Fruit fly (Drosophila melanogaster) whole organism, embryonic: ENCODE data around the gene CG10947.

Source experiments
- Adf1 ChIP-seq: fragments of 200-800 bp; sonication (Bioruptor generic); IDR thresholded peaks from 2 replicates; pipeline ENCODE4 v1.3.6; 2022; ENCODE audit warnings: missing biosample characterization, missing genetic modification characterization
- Aef1 ChIP-seq: fragments of 200-800 bp; sonication (Bioruptor generic); IDR thresholded peaks from 3 replicates; pipeline ENCODE4 v1.3.6; 2022; ENCODE audit warnings: missing biosample characterization, missing genetic modification characterization
- CG10147 ChIP-seq: fragments of 200-800 bp; sonication (Bioruptor generic); optimal IDR thresholded peaks from 2 replicates; lab custom pipeline; 2019; ENCODE audit warnings: missing biosample characterization, mild to moderate bottlenecking, missing genetic modification characterization, moderate library complexity
- CG10366 ChIP-seq: fragments of 200-800 bp; sonication (Bioruptor generic); IDR thresholded peaks from 2 replicates; pipeline ENCODE4 v1.3.6; 2022; ENCODE audit warnings: missing biosample characterization, missing genetic modification characterization
- CG10543 ChIP-seq: fragments of 200-800 bp; sonication (Bioruptor generic); optimal IDR thresholded peaks from 3 replicates; lab custom pipeline; 2017; ENCODE audit warnings: missing biosample characterization, mild to moderate bottlenecking, missing genetic modification characterization, moderate library complexity
- CG11560 ChIP-seq: fragments of 200-800 bp; sonication (Bioruptor generic); IDR thresholded peaks from 3 replicates; pipeline ENCODE4 v1.3.6; 2022; ENCODE audit warnings: missing biosample characterization, missing genetic modification characterization
- CG13624 ChIP-seq: fragments of 200-800 bp; sonication (Bioruptor generic); optimal IDR thresholded peaks from 2 replicates; lab custom pipeline; 2016; ENCODE audit warnings: missing biosample characterization, missing genetic modification characterization
- CG15073 ChIP-seq: fragments of 200-800 bp; sonication (Bioruptor generic); optimal IDR thresholded peaks from 2 replicates; lab custom pipeline; 2016; ENCODE audit warnings: missing biosample characterization, missing genetic modification characterization
- CG15269 ChIP-seq: fragments of 200-800 bp; sonication (Bioruptor generic); optimal IDR thresholded peaks from 2 replicates; lab custom pipeline; 2018; ENCODE audit warnings: missing biosample characterization, mild to moderate bottlenecking, missing genetic modification characterization, moderate library complexity
- CG18011 ChIP-seq: fragments of 200-800 bp; sonication (Bioruptor generic); optimal IDR thresholded peaks from 2 replicates; lab custom pipeline; 2017; ENCODE audit warnings: missing biosample characterization, missing genetic modification characterization, mild to moderate bottlenecking, moderate library complexity, missing genotype
- CG2875 ChIP-seq: fragments of 200-800 bp; sonication (Bioruptor generic); optimal IDR thresholded peaks from 2 replicates; lab custom pipeline; 2017; ENCODE audit warnings: missing biosample characterization, mild to moderate bottlenecking, missing genetic modification characterization, missing genetic modification reagents
- CG7556 ChIP-seq: fragments of 200-800 bp; sonication (Bioruptor generic); optimal IDR thresholded peaks from 2 replicates; lab custom pipeline; 2017; ENCODE audit warnings: missing biosample characterization, mild to moderate bottlenecking, missing genetic modification characterization
- CG8388 ChIP-seq: fragments of 200-800 bp; sonication (Bioruptor generic); optimal IDR thresholded peaks from 2 replicates; lab custom pipeline; 2019; ENCODE audit warnings: missing biosample characterization, mild to moderate bottlenecking, missing genetic modification characterization, moderate library complexity
- CG9609 ChIP-seq: fragments of 200-800 bp; sonication (Bioruptor generic); optimal IDR thresholded peaks from 3 replicates; lab custom pipeline; 2016; ENCODE audit warnings: missing biosample characterization, missing genetic modification characterization
- CG9727 ChIP-seq: fragments of 200-800 bp; sonication (Bioruptor generic); optimal IDR thresholded peaks from 3 replicates; lab custom pipeline; 2017; ENCODE audit warnings: missing biosample characterization, mild to moderate bottlenecking, missing genetic modification characterization
- Camta ChIP-seq: fragments of 200-800 bp; sonication (Bioruptor generic); optimal IDR thresholded peaks from 2 replicates; lab custom pipeline; 2016; ENCODE audit warnings: missing biosample characterization, missing genetic modification characterization
- CoRest ChIP-seq: fragments of 200-800 bp; sonication (Bioruptor generic); optimal IDR thresholded peaks from 3 replicates; lab custom pipeline; 2018; ENCODE audit warnings: missing biosample characterization, mild to moderate bottlenecking, missing genetic modification characterization, moderate library complexity
- D19A ChIP-seq: fragments of 200-800 bp; optimal IDR thresholded peaks from 3 replicates; lab custom pipeline; 2019; ENCODE audit warnings: missing biosample characterization, mild to moderate bottlenecking, missing genetic modification characterization, moderate library complexity
- Deaf1 ChIP-seq: fragments of 200-800 bp; optimal IDR thresholded peaks from 3 replicates; lab custom pipeline; 2019; ENCODE audit warnings: missing biosample characterization, mild to moderate bottlenecking, missing genetic modification characterization, moderate library complexity
- Dip3 ChIP-seq: fragments of 200-800 bp; sonication (Bioruptor generic); optimal IDR thresholded peaks from 3 replicates; lab custom pipeline; 2016; ENCODE audit warnings: missing biosample characterization, missing genetic modification characterization
- Doc2 ChIP-seq: fragments of 200-800 bp; sonication (Bioruptor generic); IDR thresholded peaks from 2 replicates; pipeline ENCODE4 v1.3.6; 2022; ENCODE audit warnings: missing biosample characterization, missing genetic modification characterization
- Fer1 ChIP-seq: fragments of 200-800 bp; sonication (Bioruptor generic); optimal IDR thresholded peaks from 2 replicates; lab custom pipeline; 2017; ENCODE audit warnings: missing biosample characterization, mild to moderate bottlenecking, missing genetic modification characterization
- Fer3 ChIP-seq: fragments of 200-800 bp; sonication (Bioruptor generic); optimal IDR thresholded peaks from 2 replicates; lab custom pipeline; 2018; ENCODE audit warnings: missing biosample characterization, mild to moderate bottlenecking, missing genetic modification characterization, moderate library complexity
- GATAe ChIP-seq: fragments of 200-800 bp; sonication (Bioruptor generic); conservative IDR thresholded peaks from 2 replicates; pipeline ENCODE4 v1.3.6; 2022; ENCODE audit warnings: missing biosample characterization, missing genetic modification characterization
- Gug ChIP-seq: fragments of 200-800 bp; sonication (Bioruptor generic); IDR thresholded peaks from 4 replicates; pipeline ENCODE4 v1.3.6; 2022; ENCODE audit warnings: missing biosample characterization, missing genetic modification characterization
- Hmx ChIP-seq: fragments of 200-800 bp; sonication (Bioruptor generic); optimal IDR thresholded peaks from 2 replicates; lab custom pipeline; 2016; ENCODE audit warnings: missing biosample characterization, missing genetic modification characterization
- Hsf ChIP-seq: fragments of 200-800 bp; sonication (Bioruptor generic); optimal IDR thresholded peaks from 3 replicates; lab custom pipeline; 2016; ENCODE audit warnings: missing biosample characterization, missing genetic modification characterization
- NFAT ChIP-seq: fragments of 200-800 bp; sonication (Bioruptor generic); IDR thresholded peaks from 2 replicates; pipeline ENCODE4 v1.3.6; 2022; ENCODE audit warnings: missing biosample characterization, missing genetic modification characterization
- Nf-YC ChIP-seq: fragments of 200-800 bp; optimal IDR thresholded peaks from 3 replicates; lab custom pipeline; 2019; ENCODE audit warnings: missing biosample characterization, mild to moderate bottlenecking, missing genetic modification characterization, moderate library complexity
- NfI ChIP-seq: fragments of 200-800 bp; sonication (Bioruptor generic); optimal IDR thresholded peaks from 3 replicates; lab custom pipeline; 2018; ENCODE audit warnings: missing biosample characterization, mild to moderate bottlenecking, missing genetic modification characterization, moderate library complexity
- Oli ChIP-seq: fragments of 200-800 bp; sonication (Bioruptor generic); optimal IDR thresholded peaks from 2 replicates; lab custom pipeline; 2018; ENCODE audit warnings: missing biosample characterization, mild to moderate bottlenecking, missing genetic modification characterization, moderate library complexity
- Ravus ChIP-seq: fragments of 200-800 bp; sonication (Bioruptor generic); IDR thresholded peaks from 2 replicates; pipeline ENCODE4 v1.3.6; 2022; ENCODE audit warnings: missing biosample characterization, missing genetic modification characterization
- Six4 ChIP-seq: fragments of 200-800 bp; sonication (Bioruptor generic); optimal IDR thresholded peaks from 2 replicates; lab custom pipeline; 2016; ENCODE audit warnings: missing biosample characterization, missing genetic modification characterization
- ap ChIP-seq: fragments of 200-800 bp; sonication (Bioruptor generic); IDR thresholded peaks from 2 replicates; pipeline ENCODE4 v1.3.6; 2022; ENCODE audit warnings: missing biosample characterization, missing genetic modification characterization
- ci ChIP-seq: fragments of 200-800 bp; sonication (Bioruptor generic); IDR thresholded peaks from 3 replicates; pipeline ENCODE4 v1.3.6; 2022; ENCODE audit warnings: missing biosample characterization, missing genetic modification characterization
- danr ChIP-seq: fragments of 200-800 bp; sonication (Bioruptor generic); IDR thresholded peaks from 2 replicates; pipeline ENCODE4 v1.3.6; 2022; ENCODE audit warnings: missing biosample characterization, missing genetic modification characterization
- fd64A ChIP-seq: fragments of 200-800 bp; sonication (Bioruptor generic); optimal IDR thresholded peaks from 3 replicates; lab custom pipeline; 2018; ENCODE audit warnings: missing biosample characterization, mild to moderate bottlenecking, missing genetic modification characterization
- gce ChIP-seq: fragments of 200-800 bp; sonication (Bioruptor generic); IDR thresholded peaks from 3 replicates; pipeline ENCODE4 v1.3.6; 2022; ENCODE audit warnings: missing biosample characterization, missing genetic modification characterization
- gem ChIP-seq: fragments of 200-800 bp; sonication (Bioruptor generic); optimal IDR thresholded peaks from 2 replicates; lab custom pipeline; 2019; ENCODE audit warnings: missing biosample characterization, mild to moderate bottlenecking, missing genetic modification characterization, moderate library complexity
- grn ChIP-seq: fragments of 200-800 bp; sonication (Bioruptor generic); optimal IDR thresholded peaks from 3 replicates; lab custom pipeline; 2017; ENCODE audit warnings: missing biosample characterization, missing genetic modification characterization
- lola ChIP-seq, 3 experiments: fragments of >200 bp in 2 of 3; fragments of 200-800 bp in 1 of 3; sonication (Bioruptor generic) in 1 of 3; optimal IDR thresholded peaks; 2 replicates each; lab custom pipeline; 2017 to 2019; ENCODE audit warnings: missing biosample characterization in 3 of 3, missing genetic modification characterization in 3 of 3, mild to moderate bottlenecking in 1 of 3, moderate library complexity in 1 of 3
- mirr ChIP-seq: fragments of 200-800 bp; sonication (Bioruptor generic); optimal IDR thresholded peaks from 3 replicates; lab custom pipeline; 2018; ENCODE audit warnings: missing biosample characterization, mild to moderate bottlenecking, missing genetic modification characterization
- nerfin-2 ChIP-seq: fragments of 200-800 bp; sonication (Bioruptor generic); IDR thresholded peaks from 2 replicates; pipeline ENCODE4 v1.3.6; 2022; ENCODE audit warnings: missing biosample characterization, missing genetic modification characterization; ENCODE audit not compliant: partially characterized antibody
- nmo ChIP-seq: fragments of 200-800 bp; sonication (Bioruptor generic); optimal IDR thresholded peaks from 2 replicates; lab custom pipeline; 2018; ENCODE audit warnings: missing biosample characterization, mild to moderate bottlenecking, missing genetic modification characterization, moderate library complexity
- oc ChIP-seq: fragments of 200-800 bp; sonication (Bioruptor generic); optimal IDR thresholded peaks from 2 replicates; lab custom pipeline; 2018; ENCODE audit warnings: missing biosample characterization, mild to moderate bottlenecking, missing genetic modification characterization, moderate library complexity
- peb ChIP-seq: fragments of 200-800 bp; sonication (Bioruptor generic); IDR thresholded peaks from 2 replicates; pipeline ENCODE4 v1.3.6; 2022; ENCODE audit warnings: missing biosample characterization, missing genetic modification characterization
- seq ChIP-seq: fragments of 200-800 bp; sonication (Bioruptor generic); IDR thresholded peaks from 2 replicates; pipeline ENCODE4 v1.3.6; 2022; ENCODE audit warnings: missing biosample characterization, missing genetic modification characterization
- sisA ChIP-seq: fragments of 200-800 bp; sonication (Bioruptor generic); IDR thresholded peaks from 2 replicates; pipeline ENCODE4 v1.3.6; 2022; ENCODE audit warnings: missing biosample characterization, missing genetic modification characterization
- slp2 ChIP-seq: fragments of 200-800 bp; sonication (Bioruptor generic); optimal IDR thresholded peaks from 2 replicates; lab custom pipeline; 2016; ENCODE audit warnings: missing biosample characterization, missing genetic modification characterization
- sna ChIP-seq: fragments of 200-800 bp; sonication (Bioruptor generic); IDR thresholded peaks from 2 replicates; pipeline ENCODE4 v1.3.6; 2022; ENCODE audit warnings: missing biosample characterization, missing genetic modification characterization; ENCODE audit not compliant: partially characterized antibody
- vvl ChIP-seq: fragments of 200-800 bp; sonication (Bioruptor generic); IDR thresholded peaks from 2 replicates; pipeline ENCODE4 v1.3.6; 2022; ENCODE audit warnings: missing biosample characterization, missing genetic modification characterization
- zen2 ChIP-seq: fragments of 200-800 bp; sonication (Bioruptor generic); IDR thresholded peaks from 3 replicates; pipeline ENCODE4 v1.3.6; 2022; ENCODE audit warnings: missing biosample characterization, missing genetic modification characterization; ENCODE audit not compliant: partially characterized antibody

The CG10947 gene

dm6 chr2L:20464385-20464784 lies 49.8 kb upstream of the CG10947 start (continued):
- TF ChIP-seq CoRest = peak; percentile 24
- no peak for TF ChIP-seq CG2875
- TF ChIP-seq ap (GFP tag; lab: Robert Waterston, UW) = no peak
- no peak for TF ChIP-seq danr (GFP tag; lab: Robert Waterston, UW)
- TF ChIP-seq CG7556 (GFP tag; lab: Kevin White, UChicago) = no peak
- no peak for TF ChIP-seq seq (GFP tag; lab: Robert Waterston, UW)
- TF ChIP-seq lola (GFP tag; optimal IDR thresholded peaks at IDR 0.05; lab: Kevin White, UChicago) = no peak
- no peak for TF ChIP-seq CG10366 (GFP tag; lab: Robert Waterston, UW)
- peak; percentile 6 for TF ChIP-seq Fer3
- TF ChIP-seq CG8388 (GFP tag; lab: Kevin White, UChicago) = no peak
- TF ChIP-seq CG9609 = no peak
- no peak for TF ChIP-seq Doc2 (GFP tag; lab: Robert Waterston, UW)
- no peak for TF ChIP-seq CG13624 (GFP tag; lab: Kevin White, UChicago)
- TF ChIP-seq GATAe = no peak
- no peak for TF ChIP-seq Aef1 (GFP tag; lab: Robert Waterston, UW)
- no peak for TF ChIP-seq Adf1 (GFP tag; lab: Robert Waterston, UW)
- TF ChIP-seq fd64A (GFP tag; lab: Kevin White, UChicago) = no peak
- no peak for TF ChIP-seq sisA
- TF ChIP-seq Deaf1 (tag; lab: Kevin White, UChicago) = no peak
- TF ChIP-seq slp2 (GFP tag; lab: Kevin White, UChicago) = no peak
- TF ChIP-seq Hmx (GFP tag; lab: Kevin White, UChicago) = no peak
- no peak for TF ChIP-seq Camta (GFP tag; lab: Kevin White, UChicago)
- TF ChIP-seq Ravus (GFP tag; lab: Robert Waterston, UW) = no peak
- no peak for TF ChIP-seq CG10147 (GFP tag; lab: Kevin White, UChicago)
- no peak for TF ChIP-seq Gug (GFP tag; lab: Robert Waterston, UW)
- TF ChIP-seq Dip3 (GFP tag; lab: Kevin White, UChicago) = no peak
- TF ChIP-seq peb = no peak
- TF ChIP-seq Fer1 = peak; percentile 6
- no peak for TF ChIP-seq Six4
- TF ChIP-seq CG9727 (GFP tag; lab: Kevin White, UChicago) = no peak
- TF ChIP-seq vvl (GFP tag; lab: Robert Waterston, UW) = no peak
- TF ChIP-seq gem (tag; lab: Kevin White, UChicago) = peak; percentile 28
- TF ChIP-seq nmo (GFP tag; lab: Kevin White, UChicago) = peak; percentile 21
- peak; percentile 13 for TF ChIP-seq D19A
- no peak for TF ChIP-seq CG18011 (GFP tag; lab: Kevin White, UChicago)
- TF ChIP-seq Hsf = peak; percentile 33
- no peak for TF ChIP-seq gce (GFP tag; lab: Robert Waterston, UW)
- no peak for TF ChIP-seq Oli
- peak; percentile 50; the same call in 1 of the 3 replicates for TF ChIP-seq ci (GFP tag; lab: Robert Waterston, UW)
- no peak for TF ChIP-seq zen2 (GFP tag; lab: Robert Waterston, UW)
- TF ChIP-seq oc (tag; lab: Kevin White, UChicago) = no peak
- peak; percentile 33 for TF ChIP-seq CG15269 (tag; lab: Kevin White, UChicago)
- TF ChIP-seq grn (GFP tag; lab: Kevin White, UChicago) = no peak
- no peak for TF ChIP-seq CG10543 (GFP tag; lab: Kevin White, UChicago)
- TF ChIP-seq NfI (GFP tag; lab: Kevin White, UChicago) = peak; percentile 59
- TF ChIP-seq sna (GFP tag; lab: Robert Waterston, UW) = no peak
- no peak for TF ChIP-seq nerfin-2
- TF ChIP-seq CG11560 = no peak
- TF ChIP-seq mirr (GFP tag; lab: Kevin White, UChicago) = no peak
- TF ChIP-seq CG15073 = no peak
- TF ChIP-seq Nf-YC (tag; lab: Kevin White, UChicago) = no peak
- TF ChIP-seq NFAT (GFP tag; lab: Robert Waterston, UW) = no peak
